Worm (Caenorhabditis elegans) whole organism, L4 larva: ENCODE measurements around the gene cest-9.1.
A peak's percentile ranks its signal among the peaks of the same experiment; 100 is the strongest.

Experiments used
- D1046.2 ChIP-seq: fragments of 200-800 bp; sonication (Bioruptor generic); IDR thresholded peaks from 2 replicates; pipeline ENCODE4 v1.3.6; 2022; ENCODE audit warnings: missing genetic modification characterization, missing compliant biosample characterization
- F10B5.3 ChIP-seq: sonication (generic microtip); optimal IDR thresholded peaks from 2 replicates; lab custom pipeline; 2016; ENCODE audit warnings: mild to moderate bottlenecking, missing genetic modification characterization, missing compliant biosample characterization
- T20F7.1 ChIP-seq: fragments of 200-800 bp; sonication (Bioruptor generic); optimal IDR thresholded peaks from 2 replicates; lab custom pipeline; 2018; ENCODE audit warnings: mild to moderate bottlenecking, missing genetic modification characterization, missing compliant biosample characterization
- Y48G9A.11 ChIP-seq: fragments of 200-800 bp; sonication (Bioruptor generic); IDR thresholded peaks from 2 replicates; pipeline ENCODE4 v1.3.6; 2022; ENCODE audit warnings: missing genetic modification reagents, missing genetic modification characterization, missing compliant biosample characterization
- Y5F2A.4 ChIP-seq: fragments of 200-800 bp; sonication (Bioruptor generic); optimal IDR thresholded peaks from 2 replicates; lab custom pipeline; 2018; ENCODE audit warnings: mild to moderate bottlenecking, missing genetic modification characterization, missing compliant biosample characterization
- Y75B8A.6 ChIP-seq: fragments of 200-800 bp; sonication (Bioruptor generic); IDR thresholded peaks from 2 replicates; pipeline ENCODE4 v1.3.6; 2022; ENCODE audit warnings: missing genetic modification reagents, missing genetic modification characterization, missing compliant biosample characterization
- aha-1 ChIP-seq: fragments of 150-350 bp; peaks from one replicate; lab custom pipeline; 2014; ENCODE audit warnings: missing biosample characterization, missing genetic modification characterization
- ceh-28 ChIP-seq: fragments of 150-350 bp; optimal IDR thresholded peaks from 2 replicates; lab custom pipeline; 2014; ENCODE audit warnings: missing biosample characterization, missing genetic modification reagents, missing genetic modification characterization
- ceh-32 ChIP-seq: sonication (generic microtip); optimal IDR thresholded peaks from 2 replicates; lab custom pipeline; 2016; ENCODE audit warnings: mild to moderate bottlenecking, missing genetic modification characterization, missing compliant biosample characterization; ENCODE audit not compliant: poor library complexity
- ceh-44 ChIP-seq: fragments of 200-800 bp; sonication (Bioruptor generic); IDR thresholded peaks from 2 replicates; pipeline ENCODE4 v1.3.6; 2022; ENCODE audit warnings: missing genetic modification reagents, missing genetic modification characterization, missing compliant biosample characterization
- ceh-62 ChIP-seq: sonication (generic microtip); optimal IDR thresholded peaks from 2 replicates; lab custom pipeline; 2017; ENCODE audit warnings: missing biosample characterization, missing genetic modification characterization
- ctbp-1 ChIP-seq: fragments of 200-800 bp; sonication (Bioruptor generic); IDR thresholded peaks from 2 replicates; pipeline ENCODE4 v1.3.6; 2022; ENCODE audit warnings: missing genetic modification reagents, missing genetic modification characterization, missing compliant biosample characterization
- daf-12 ChIP-seq: fragments of 150-350 bp; optimal IDR thresholded peaks from 2 replicates; lab custom pipeline; 2014; ENCODE audit warnings: missing biosample characterization, missing genetic modification reagents, missing genetic modification characterization
- daf-8 ChIP-seq: fragments of 200-800 bp; sonication (Bioruptor generic); IDR thresholded peaks from 2 replicates; pipeline ENCODE4 v1.3.6; 2022; ENCODE audit warnings: missing genetic modification characterization, missing compliant biosample characterization
- dmd-6 ChIP-seq: fragments of 200-800 bp; sonication (Bioruptor generic); IDR thresholded peaks from 2 replicates; pipeline ENCODE4 v1.3.6; 2022; ENCODE audit warnings: missing genetic modification reagents, missing genetic modification characterization, missing compliant biosample characterization
- dmd-8 ChIP-seq: fragments of 200-800 bp; sonication (Bioruptor generic); IDR thresholded peaks from 2 replicates; pipeline ENCODE4 v1.3.6; 2022; ENCODE audit warnings: missing genetic modification characterization, missing compliant biosample characterization
- dpl-1 ChIP-seq: fragments of 150-350 bp; optimal IDR thresholded peaks from 2 replicates; lab custom pipeline; 2014; ENCODE audit warnings: missing biosample characterization, missing genetic modification reagents, missing genetic modification characterization
- dve-1 ChIP-seq: sonication (generic microtip); optimal IDR thresholded peaks from 2 replicates; lab custom pipeline; 2017; ENCODE audit warnings: antibody characterized with exemption, mild to moderate bottlenecking, missing genetic modification characterization, missing compliant biosample characterization; ENCODE audit not compliant: insufficient read depth
- egl-43 ChIP-seq: fragments of 200-800 bp; sonication (Bioruptor generic); IDR thresholded peaks from 2 replicates; pipeline ENCODE4 v1.3.6; 2022; ENCODE audit warnings: missing genetic modification reagents, missing genetic modification characterization, missing compliant biosample characterization
- fos-1 ChIP-seq: fragments of 150-350 bp; optimal IDR thresholded peaks from 2 replicates; lab custom pipeline; 2014; ENCODE audit warnings: missing biosample characterization, missing genetic modification characterization
- hif-1 ChIP-seq, 2 experiments: sonication (generic microtip); optimal IDR thresholded peaks; 2 replicates each; lab custom pipeline; 2016 to 2017; ENCODE audit warnings: missing compliant biosample characterization in 2 of 2, missing genetic modification characterization in 2 of 2, missing genetic modification reagents in 2 of 2, missing genotype in 2 of 2, mild to moderate bottlenecking in 1 of 2
- hlh-11 ChIP-seq: fragments of 200-800 bp; sonication (Bioruptor generic); optimal IDR thresholded peaks from 2 replicates; lab custom pipeline; 2018; ENCODE audit warnings: mild to moderate bottlenecking, missing genetic modification characterization, missing compliant biosample characterization
- jun-1 ChIP-seq: fragments of 150-350 bp; optimal IDR thresholded peaks from 2 replicates; lab custom pipeline; 2014; ENCODE audit warnings: missing biosample characterization, missing genetic modification reagents, missing genetic modification characterization
- lim-7 ChIP-seq: fragments of 200-800 bp; sonication (Bioruptor generic); IDR thresholded peaks from 2 replicates; pipeline ENCODE4 v1.3.6; 2022; ENCODE audit warnings: missing genetic modification characterization, missing compliant biosample characterization
- lin-13 ChIP-seq: fragments of 150-350 bp; optimal IDR thresholded peaks from 2 replicates; lab custom pipeline; 2014; ENCODE audit warnings: missing biosample characterization, missing genetic modification reagents, missing genetic modification characterization
- lin-29 ChIP-seq: fragments of 200-800 bp; sonication (Bioruptor generic); IDR thresholded peaks from 2 replicates; pipeline ENCODE4 v1.3.6; 2022; ENCODE audit warnings: missing genetic modification reagents, missing genetic modification characterization, missing compliant biosample characterization
- lsy-2 ChIP-seq, 2 experiments: fragments of 150-350 bp in 1 of 2; sonication (generic microtip) in 1 of 2; optimal IDR thresholded peaks; 2 replicates each; lab custom pipeline; 2014 to 2017; ENCODE audit warnings: missing biosample characterization in 2 of 2, missing genetic modification characterization in 2 of 2
- mdl-1 ChIP-seq, 2 experiments: fragments of 150-350 bp in 1 of 2; sonication (generic microtip) in 1 of 2; optimal IDR thresholded peaks; 2 replicates each; lab custom pipeline; 2014 to 2017; ENCODE audit warnings: missing biosample characterization in 2 of 2, missing genetic modification characterization in 2 of 2
- mdt-29 ChIP-seq: fragments of 200-800 bp; sonication (Bioruptor generic); IDR thresholded peaks from 2 replicates; pipeline ENCODE4 v1.3.6; 2022; ENCODE audit warnings: missing genetic modification reagents, missing genetic modification characterization, missing compliant biosample characterization
- mes-2 ChIP-seq: sonication (generic microtip); optimal IDR thresholded peaks from 2 replicates; lab custom pipeline; 2016; ENCODE audit warnings: missing genotype, mild to moderate bottlenecking, missing genetic modification characterization, missing compliant biosample characterization; ENCODE audit not compliant: poor library complexity, severe bottlenecking
- mxl-3 ChIP-seq: fragments of 200-800 bp; sonication (Bioruptor generic); optimal IDR thresholded peaks from 2 replicates; lab custom pipeline; 2018; ENCODE audit warnings: mild to moderate bottlenecking, missing genetic modification characterization, missing compliant biosample characterization
- nhr-11 ChIP-seq: fragments of 150-350 bp; optimal IDR thresholded peaks from 2 replicates; lab custom pipeline; 2014; ENCODE audit warnings: missing biosample characterization, missing genetic modification characterization
- nhr-25 ChIP-seq: sonication (generic microtip); optimal IDR thresholded peaks from 2 replicates; lab custom pipeline; 2017; ENCODE audit warnings: missing genetic modification characterization, mild to moderate bottlenecking, missing compliant biosample characterization, antibody characterized with exemption, moderate library complexity, borderline replicate concordance; ENCODE audit not compliant: insufficient read depth
- nhr-42 ChIP-seq: fragments of 200-800 bp; sonication (Bioruptor generic); IDR thresholded peaks from 2 replicates; pipeline ENCODE4 v1.3.6; 2022; ENCODE audit warnings: missing genetic modification characterization, missing compliant biosample characterization
- nhr-48 ChIP-seq: sonication (generic microtip); optimal IDR thresholded peaks from 2 replicates; lab custom pipeline; 2016; ENCODE audit warnings: mild to moderate bottlenecking, missing genetic modification characterization, missing compliant biosample characterization
- nhr-77 ChIP-seq: fragments of 150-350 bp; optimal IDR thresholded peaks from 2 replicates; lab custom pipeline; 2014; ENCODE audit warnings: missing biosample characterization, missing genetic modification characterization
- php-3 ChIP-seq: fragments of 200-800 bp; sonication (Bioruptor generic); IDR thresholded peaks from 2 replicates; pipeline ENCODE4 v1.3.6; 2022; ENCODE audit warnings: missing genetic modification reagents, missing genetic modification characterization, missing compliant biosample characterization
- pqm-1 ChIP-seq: sonication (generic microtip); optimal IDR thresholded peaks from 2 replicates; lab custom pipeline; 2017; ENCODE audit warnings: missing biosample characterization, missing genetic modification characterization
- set-16 ChIP-seq: fragments of 200-800 bp; sonication (Bioruptor generic); IDR thresholded peaks from 2 replicates; pipeline ENCODE4 v1.3.6; 2022; ENCODE audit warnings: missing genetic modification reagents, missing genetic modification characterization, missing compliant biosample characterization
- skn-1 ChIP-seq: fragments of 150-350 bp; optimal IDR thresholded peaks from 2 replicates; lab custom pipeline; 2014; ENCODE audit warnings: missing biosample characterization, missing genetic modification characterization
- spr-1 ChIP-seq: sonication (generic microtip); optimal IDR thresholded peaks from 2 replicates; lab custom pipeline; 2016; ENCODE audit warnings: mild to moderate bottlenecking, missing genetic modification characterization, missing compliant biosample characterization
- tag-97 ChIP-seq: fragments of 200-800 bp; sonication (Bioruptor generic); IDR thresholded peaks from 2 replicates; pipeline ENCODE4 v1.3.6; 2022; ENCODE audit warnings: missing genetic modification characterization, missing compliant biosample characterization
- tra-1 ChIP-seq: fragments of 200-800 bp; sonication (Bioruptor generic); IDR thresholded peaks from 2 replicates; pipeline ENCODE4 v1.3.6; 2022; ENCODE audit warnings: missing genetic modification reagents, missing genetic modification characterization, missing compliant biosample characterization
- unc-130 ChIP-seq: sonication (generic microtip); optimal IDR thresholded peaks from 2 replicates; lab custom pipeline; 2016; ENCODE audit warnings: missing genetic modification reagents, missing genetic modification characterization, missing compliant biosample characterization
- unc-62 ChIP-seq, 3 experiments: fragments of 150-350 bp in 1 of 3; sonication (generic microtip); optimal IDR thresholded peaks in 2 of 3; peaks in 1 of 3; 1 replicate in 1 of 3; 2 replicates in 2 of 3; lab custom pipeline; 2014 to 2017; ENCODE audit warnings: missing biosample characterization in 3 of 3, missing genetic modification characterization in 3 of 3, missing genetic modification reagents in 3 of 3, missing genotype in 1 of 3
- zip-2 ChIP-seq: fragments of 150-350 bp; optimal IDR thresholded peaks from 2 replicates; lab custom pipeline; 2014; ENCODE audit warnings: missing biosample characterization, missing genetic modification characterization
- ztf-7 ChIP-seq: fragments of 150-350 bp; optimal IDR thresholded peaks from 2 replicates; lab custom pipeline; 2014; ENCODE audit warnings: missing biosample characterization, missing genetic modification characterization

The cest-9.1 gene

ce11 chrX:12197367-12197766, 28.6 kb upstream of the cest-9.1 start (continued):
- no peak for TF ChIP-seq unc-130 (GFP tag; lab: Kevin White, UChicago)
- no peak for TF ChIP-seq nhr-42 (GFP tag; lab: Robert Waterston, UW)
- TF ChIP-seq pqm-1 (tag; lab: Kevin White, UChicago) = no peak
- no peak for TF ChIP-seq ceh-62
- TF ChIP-seq dmd-8 (GFP tag; lab: Robert Waterston, UW) = no peak
- no peak for TF ChIP-seq lin-29
- TF ChIP-seq Y75B8A.6 (GFP tag; lab: Robert Waterston, UW) = no peak
- peak; percentile 83; the same call in 1 of the 2 replicates for TF ChIP-seq tra-1 (GFP tag; lab: Robert Waterston, UW)
- TF ChIP-seq unc-62 (GFP tag; optimal IDR thresholded peaks at IDR 0.05 in 1 of 2; lab: Kevin White, UChicago) = peak in 1 of 2 experiments; percentile 38
- no peak for TF ChIP-seq unc-62 (tag; optimal IDR thresholded peaks at IDR 0.05; lab: Kevin White, UChicago)
- no peak for TF ChIP-seq mes-2
- TF ChIP-seq hlh-11 (tag; lab: Kevin White, UChicago) = peak; percentile 61
- peak; percentile 98 for TF ChIP-seq dmd-6
- no peak for TF ChIP-seq zip-2
- TF ChIP-seq nhr-48 = peak; percentile 61
- TF ChIP-seq mdt-29 (GFP tag; lab: Robert Waterston, UW) = no peak
- TF ChIP-seq F10B5.3 = no peak
- no peak for TF ChIP-seq daf-8 (GFP tag; lab: Robert Waterston, UW)
- TF ChIP-seq lsy-2 (tag; optimal IDR thresholded peaks at IDR 0.05; lab: Kevin White, UChicago) = no peak
- no peak for TF ChIP-seq D1046.2 (GFP tag; lab: Robert Waterston, UW)
- TF ChIP-seq ceh-32 (tag; lab: Kevin White, UChicago) = no peak
- no peak for TF ChIP-seq daf-12
- TF ChIP-seq ceh-44 = no peak
- TF ChIP-seq tag-97 (GFP tag; lab: Robert Waterston, UW) = no peak
- TF ChIP-seq lin-13 = no peak
- TF ChIP-seq set-16 (GFP tag; lab: Robert Waterston, UW) = no peak
- TF ChIP-seq fos-1 (tag; lab: Kevin White, UChicago) = no peak
- TF ChIP-seq aha-1 (tag; lab: Kevin White, UChicago) = no peak
- no peak for TF ChIP-seq ceh-28 (tag; lab: Kevin White, UChicago)
- no peak for TF ChIP-seq ztf-7 (tag; lab: Kevin White, UChicago)
- TF ChIP-seq egl-43 (GFP tag; lab: Robert Waterston, UW) = no peak
- peak; percentile 11 for TF ChIP-seq T20F7.1 (GFP tag; lab: Kevin White, UChicago)
- no peak for TF ChIP-seq mxl-3 (GFP tag; lab: Kevin White, UChicago)
- TF ChIP-seq dpl-1 (GFP tag; lab: Kevin White, UChicago) = no peak

DNA sequence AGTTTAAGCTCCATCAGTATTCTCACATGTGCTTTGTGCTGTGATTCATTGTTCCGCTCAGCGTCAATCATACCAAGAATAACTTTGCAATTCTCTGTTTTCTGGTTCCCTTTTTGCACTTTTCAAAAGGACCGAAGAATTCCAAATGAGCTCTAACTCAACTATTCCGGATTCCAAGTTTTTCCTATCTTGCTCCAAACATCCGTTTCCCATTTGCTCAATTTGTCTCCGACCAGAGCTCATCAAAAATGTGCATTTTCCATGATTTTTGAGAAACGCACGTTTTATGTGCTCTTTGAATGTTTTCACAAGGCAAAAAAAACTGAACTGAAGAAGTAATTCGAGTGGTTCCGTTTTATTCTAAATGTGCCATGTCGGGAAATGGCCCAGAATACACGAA, 27.7 kb upstream of the cest-9.1 start:
- no peak for TF ChIP-seq Y5F2A.4 (GFP tag; lab: Kevin White, UChicago)
- peak in 1 of 2 experiments; percentile 33 for TF ChIP-seq lsy-2 (tag; optimal IDR thresholded peaks at IDR 0.05; lab: Kevin White, UChicago)
- TF ChIP-seq hif-1 (tag; optimal IDR thresholded peaks at IDR 0.05; lab: Kevin White, UChicago) = peak in 1 of 2 experiments; percentile 83
- TF ChIP-seq tra-1 (GFP tag; lab: Robert Waterston, UW) = no peak
- peak in 1 of 2 experiments; percentile 5 for TF ChIP-seq mdl-1 (tag; optimal IDR thresholded peaks at IDR 0.05; lab: Kevin White, UChicago)
- TF ChIP-seq jun-1 = no peak
- TF ChIP-seq aha-1 (tag; lab: Kevin White, UChicago) = peak; percentile 62
- no peak for TF ChIP-seq spr-1 (tag; lab: Kevin White, UChicago)
- no peak for TF ChIP-seq Y75B8A.6 (GFP tag; lab: Robert Waterston, UW)
- TF ChIP-seq nhr-11 (tag; lab: Kevin White, UChicago) = no peak
- no peak for TF ChIP-seq nhr-25 (tag; lab: Kevin White, UChicago)
- TF ChIP-seq dve-1 (tag; lab: Kevin White, UChicago) = no peak
- TF ChIP-seq F10B5.3 = no peak
- no peak for TF ChIP-seq skn-1 (tag; lab: Kevin White, UChicago)
- no peak for TF ChIP-seq nhr-48
- TF ChIP-seq lim-7 (GFP tag; lab: Robert Waterston, UW) = no peak
- TF ChIP-seq nhr-77 (tag; lab: Kevin White, UChicago) = no peak
- TF ChIP-seq ctbp-1 (GFP tag; lab: Robert Waterston, UW) = 0 out of 2 replicates have a peak, but pooled peaks have one; percentile 26
- peak in 1 of 2 experiments; percentile 58 for TF ChIP-seq unc-62 (GFP tag; optimal IDR thresholded peaks at IDR 0.05 in 1 of 2; lab: Kevin White, UChicago)
- no peak for TF ChIP-seq unc-62 (tag; optimal IDR thresholded peaks at IDR 0.05; lab: Kevin White, UChicago)
- TF ChIP-seq Y48G9A.11 (GFP tag; lab: Robert Waterston, UW) = no peak
- no peak for TF ChIP-seq php-3 (GFP tag; lab: Robert Waterston, UW)
- no peak for TF ChIP-seq ceh-62
